Fruit fly (Drosophila melanogaster) whole organism, embryonic: ENCODE measurements around the gene CG44001.
A peak's percentile ranks its signal among the peaks of the same experiment; 100 is the strongest.

ENCODE experiments used
- Atf-2 ChIP-seq: fragments of 200-800 bp; sonication (Bioruptor generic); optimal IDR thresholded peaks from 2 replicates; lab custom pipeline; 2016; ENCODE audit warnings: missing biosample characterization, missing genetic modification characterization
- BtbVII ChIP-seq: fragments of 200-800 bp; sonication (Bioruptor generic); optimal IDR thresholded peaks from 3 replicates; lab custom pipeline; 2017; ENCODE audit warnings: missing biosample characterization, mild to moderate bottlenecking, missing genetic modification characterization
- Bteb2 ChIP-seq: fragments of 200-800 bp; sonication (Bioruptor generic); optimal IDR thresholded peaks from 2 replicates; lab custom pipeline; 2016; ENCODE audit warnings: missing biosample characterization, missing genetic modification characterization
- CG11723 ChIP-seq: fragments of 200-800 bp; sonication (Bioruptor generic); optimal IDR thresholded peaks from 2 replicates; lab custom pipeline; 2017; ENCODE audit warnings: missing biosample characterization, mild to moderate bottlenecking, missing genetic modification characterization
- CG12659 ChIP-seq: fragments of 200-800 bp; sonication (Bioruptor generic); optimal IDR thresholded peaks from 3 replicates; lab custom pipeline; 2017; ENCODE audit warnings: mild to moderate bottlenecking, missing biosample characterization, missing genetic modification reagents, missing genetic modification characterization
- CG12769 ChIP-seq: fragments of 200-800 bp; sonication (Bioruptor generic); optimal IDR thresholded peaks from 2 replicates; lab custom pipeline; 2019; ENCODE audit warnings: missing biosample characterization, mild to moderate bottlenecking, missing genetic modification characterization, moderate library complexity
- CG14860 ChIP-seq: fragments of 200-800 bp; sonication (Bioruptor generic); IDR thresholded peaks from 3 replicates; pipeline ENCODE4 v1.3.6; 2022; ENCODE audit warnings: missing biosample characterization, missing genetic modification characterization; ENCODE audit not compliant: partially characterized antibody
- CG1529 ChIP-seq: fragments of 200-800 bp; sonication (Bioruptor generic); optimal IDR thresholded peaks from 3 replicates; lab custom pipeline; 2018; ENCODE audit warnings: missing biosample characterization, missing genetic modification characterization
- CG2199 ChIP-seq: fragments of 200-800 bp; sonication (Bioruptor generic); IDR thresholded peaks from 3 replicates; pipeline ENCODE4 v1.3.6; 2022; ENCODE audit warnings: missing biosample characterization, missing genetic modification characterization
- CG2678 ChIP-seq: fragments of 200-800 bp; sonication (Bioruptor generic); optimal IDR thresholded peaks from 3 replicates; lab custom pipeline; 2019; ENCODE audit warnings: missing biosample characterization, mild to moderate bottlenecking, missing genetic modification characterization, moderate library complexity
- CG2889 ChIP-seq: fragments of 200-800 bp; sonication (Bioruptor generic); IDR thresholded peaks from 3 replicates; pipeline ENCODE4 v1.3.6; 2022; ENCODE audit warnings: missing biosample characterization, missing genetic modification characterization
- CG31441 ChIP-seq: fragments of 200-800 bp; sonication (Bioruptor generic); IDR thresholded peaks from 2 replicates; pipeline ENCODE4 v1.3.6; 2022; ENCODE audit warnings: missing biosample characterization, missing genetic modification characterization
- CG34224 ChIP-seq: fragments of 200-800 bp; sonication (Bioruptor generic); IDR thresholded peaks from 3 replicates; pipeline ENCODE4 v1.3.6; 2022; ENCODE audit warnings: missing biosample characterization, missing genetic modification characterization; ENCODE audit not compliant: partially characterized antibody
- CG4404 ChIP-seq: fragments of 200-800 bp; sonication (Bioruptor generic); IDR thresholded peaks from 2 replicates; pipeline ENCODE4 v1.3.6; 2022; ENCODE audit warnings: missing biosample characterization, missing genetic modification characterization
- CG4707 ChIP-seq: fragments of 200-800 bp; sonication (Bioruptor generic); optimal IDR thresholded peaks from 2 replicates; lab custom pipeline; 2018; ENCODE audit warnings: missing biosample characterization, mild to moderate bottlenecking, missing genetic modification characterization, moderate library complexity
- CG6791 ChIP-seq: fragments of 200-800 bp; sonication (Bioruptor generic); IDR thresholded peaks from 3 replicates; pipeline ENCODE4 v1.3.6; 2022; ENCODE audit warnings: missing biosample characterization, missing genetic modification characterization; ENCODE audit not compliant: partially characterized antibody
- CG7963 ChIP-seq: fragments of 200-800 bp; sonication (Bioruptor generic); IDR thresholded peaks from 3 replicates; pipeline ENCODE4 v1.3.6; 2022; ENCODE audit warnings: missing biosample characterization, missing genetic modification characterization; ENCODE audit not compliant: partially characterized antibody
- CrebB ChIP-seq: fragments of 200-800 bp; sonication (Bioruptor generic); optimal IDR thresholded peaks from 3 replicates; lab custom pipeline; 2018; ENCODE audit warnings: missing biosample characterization, mild to moderate bottlenecking, missing genetic modification characterization
- D ChIP-seq, 2 experiments: fragments of 200-800 bp in 1 of 2; fragments of >200 bp in 1 of 2; sonication (Bioruptor generic) in 1 of 2; optimal IDR thresholded peaks; 2 replicates in 1 of 2; 3 replicates in 1 of 2; lab custom pipeline; 2017; ENCODE audit warnings: mild to moderate bottlenecking in 1 of 2, missing biosample characterization in 1 of 2, missing genetic modification characterization in 1 of 2, missing genetic modification reagents in 1 of 2
- Dad ChIP-seq: fragments of 200-800 bp; sonication (Bioruptor generic); optimal IDR thresholded peaks from 3 replicates; lab custom pipeline; 2016; ENCODE audit warnings: missing biosample characterization, missing genetic modification characterization
- Dp ChIP-seq: fragments of 200-800 bp; sonication (Bioruptor generic); optimal IDR thresholded peaks from 2 replicates; lab custom pipeline; 2018; ENCODE audit warnings: missing biosample characterization, mild to moderate bottlenecking, missing genetic modification characterization, moderate library complexity
- E2f2 ChIP-seq: fragments of 200-800 bp; sonication (Bioruptor generic); IDR thresholded peaks from 2 replicates; pipeline ENCODE4 v1.3.6; 2022; ENCODE audit warnings: missing biosample characterization, missing genetic modification characterization
- Gsc ChIP-seq: fragments of 200-800 bp; sonication (Bioruptor generic); IDR thresholded peaks from 2 replicates; pipeline ENCODE4 v1.3.6; 2022; ENCODE audit warnings: missing biosample characterization, missing genetic modification characterization
- Med ChIP-seq: fragments of 200-800 bp; sonication (Bioruptor generic); peaks from one replicate; lab custom pipeline; 2016; ENCODE audit warnings: missing biosample characterization, missing genetic modification characterization, mild to moderate bottlenecking, inconsistent platforms, moderate library complexity
- Mes4 ChIP-seq: fragments of 200-800 bp; sonication (Bioruptor generic); optimal IDR thresholded peaks from 2 replicates; lab custom pipeline; 2016; ENCODE audit warnings: missing biosample characterization, missing genetic modification characterization
- Myb ChIP-seq: fragments of 200-800 bp; sonication (Bioruptor generic); optimal IDR thresholded peaks from 2 replicates; lab custom pipeline; 2016; ENCODE audit warnings: missing biosample characterization, missing genetic modification characterization
- NK7.1 ChIP-seq: fragments of 200-800 bp; sonication (Bioruptor generic); optimal IDR thresholded peaks from 3 replicates; lab custom pipeline; 2016; ENCODE audit warnings: missing biosample characterization, missing genetic modification characterization
- Scr ChIP-seq: fragments of 200-800 bp; sonication (Bioruptor generic); IDR thresholded peaks from 2 replicates; pipeline ENCODE4 v1.3.6; 2022; ENCODE audit warnings: missing biosample characterization, missing genetic modification characterization; ENCODE audit not compliant: partially characterized antibody
- Ssrp ChIP-seq: fragments of 200-800 bp; sonication (Bioruptor generic); optimal IDR thresholded peaks from 2 replicates; lab custom pipeline; 2018; ENCODE audit warnings: missing biosample characterization, mild to moderate bottlenecking, missing genetic modification characterization, moderate library complexity
- Stat92E ChIP-seq, 3 experiments: fragments of >200 bp in 2 of 3; fragments of 200-800 bp in 1 of 3; sonication (Bioruptor generic) in 1 of 3; optimal IDR thresholded peaks; 2 replicates each; lab custom pipeline; 2017 to 2019; ENCODE audit warnings: missing biosample characterization in 3 of 3, missing genetic modification characterization in 3 of 3, mild to moderate bottlenecking in 1 of 3, moderate library complexity in 1 of 3
- Usf ChIP-seq: fragments of 200-800 bp; sonication (Bioruptor generic); optimal IDR thresholded peaks from 2 replicates; lab custom pipeline; 2017; ENCODE audit warnings: missing genotype, missing biosample characterization, missing genetic modification characterization
- ap ChIP-seq: fragments of 200-800 bp; sonication (Bioruptor generic); IDR thresholded peaks from 2 replicates; pipeline ENCODE4 v1.3.6; 2022; ENCODE audit warnings: missing biosample characterization, missing genetic modification characterization
- chinmo ChIP-seq: fragments of 200-800 bp; sonication (Bioruptor generic); IDR thresholded peaks from 4 replicates; pipeline ENCODE4 v1.3.6; 2022; ENCODE audit warnings: missing biosample characterization, missing genetic modification characterization; ENCODE audit not compliant: partially characterized antibody
- esg ChIP-seq: fragments of 200-800 bp; sonication (Bioruptor generic); conservative IDR thresholded peaks from 2 replicates; pipeline ENCODE4 v1.3.6; 2022; ENCODE audit warnings: missing biosample characterization, missing genetic modification characterization
- eyg ChIP-seq: fragments of 200-800 bp; sonication (Bioruptor generic); optimal IDR thresholded peaks from 3 replicates; lab custom pipeline; 2016; ENCODE audit warnings: missing biosample characterization, missing genetic modification characterization
- insv ChIP-seq, 2 experiments: fragments of 200-800 bp; sonication (Bioruptor generic); optimal IDR thresholded peaks; 3 replicates each; lab custom pipeline; 2016 to 2018; ENCODE audit warnings: missing biosample characterization in 2 of 2, missing genetic modification characterization in 2 of 2
- jigr1 ChIP-seq: fragments of 200-800 bp; sonication (Bioruptor generic); IDR thresholded peaks from 3 replicates; pipeline ENCODE4 v1.3.6; 2022; ENCODE audit warnings: missing biosample characterization, missing genetic modification characterization
- knrl ChIP-seq: fragments of 200-800 bp; sonication (Bioruptor generic); IDR thresholded peaks from 3 replicates; pipeline ENCODE4 v1.3.6; 2022; ENCODE audit warnings: missing biosample characterization, missing genetic modification characterization; ENCODE audit not compliant: partially characterized antibody
- mld ChIP-seq: fragments of 200-800 bp; sonication (Bioruptor generic); IDR thresholded peaks from 3 replicates; pipeline ENCODE4 v1.3.6; 2022; ENCODE audit warnings: missing biosample characterization, missing genetic modification characterization; ENCODE audit not compliant: partially characterized antibody
- phol ChIP-seq: fragments of 200-800 bp; sonication (Bioruptor generic); optimal IDR thresholded peaks from 3 replicates; lab custom pipeline; 2018; ENCODE audit warnings: missing biosample characterization, mild to moderate bottlenecking, missing genetic modification characterization, moderate library complexity
- prd ChIP-seq, 3 experiments: fragments of >200 bp in 2 of 3; fragments of 200-800 bp in 1 of 3; sonication (Bioruptor generic) in 1 of 3; optimal IDR thresholded peaks in 2 of 3; IDR thresholded peaks in 1 of 3; 2 replicates in 2 of 3; 3 replicates in 1 of 3; pipeline versions ENCODE4 v1.3.6 to Lab custom; 2017 to 2022; ENCODE audit warnings: missing biosample characterization in 1 of 3, missing genetic modification characterization in 1 of 3
- scrt ChIP-seq: fragments of 200-800 bp; sonication (Bioruptor generic); optimal IDR thresholded peaks from 2 replicates; lab custom pipeline; 2018; ENCODE audit warnings: missing biosample characterization, mild to moderate bottlenecking, missing genetic modification characterization, moderate library complexity
- so ChIP-seq: fragments of 200-800 bp; sonication (Bioruptor generic); IDR thresholded peaks from 3 replicates; pipeline ENCODE4 v1.3.6; 2022; ENCODE audit warnings: missing biosample characterization, missing genetic modification characterization
- ssp ChIP-seq: fragments of 200-800 bp; sonication (Bioruptor generic); IDR thresholded peaks from 2 replicates; pipeline ENCODE4 v1.3.6; 2022; ENCODE audit warnings: missing biosample characterization, missing genetic modification characterization
- sug ChIP-seq: fragments of 200-800 bp; optimal IDR thresholded peaks from 2 replicates; lab custom pipeline; 2019; ENCODE audit warnings: missing biosample characterization, mild to moderate bottlenecking, missing genetic modification characterization, moderate library complexity
- tgo ChIP-seq: fragments of 200-800 bp; sonication (Bioruptor generic); IDR thresholded peaks from 3 replicates; pipeline ENCODE4 v1.3.6; 2022; ENCODE audit warnings: missing biosample characterization, missing genetic modification characterization
- usp ChIP-seq: fragments of >200 bp; optimal IDR thresholded peaks from 2 replicates; lab custom pipeline; 2017; ENCODE audit warnings: missing biosample characterization, missing genetic modification characterization
- zen2 ChIP-seq: fragments of 200-800 bp; sonication (Bioruptor generic); IDR thresholded peaks from 3 replicates; pipeline ENCODE4 v1.3.6; 2022; ENCODE audit warnings: missing biosample characterization, missing genetic modification characterization; ENCODE audit not compliant: partially characterized antibody

Gene CG44001

DNA sequence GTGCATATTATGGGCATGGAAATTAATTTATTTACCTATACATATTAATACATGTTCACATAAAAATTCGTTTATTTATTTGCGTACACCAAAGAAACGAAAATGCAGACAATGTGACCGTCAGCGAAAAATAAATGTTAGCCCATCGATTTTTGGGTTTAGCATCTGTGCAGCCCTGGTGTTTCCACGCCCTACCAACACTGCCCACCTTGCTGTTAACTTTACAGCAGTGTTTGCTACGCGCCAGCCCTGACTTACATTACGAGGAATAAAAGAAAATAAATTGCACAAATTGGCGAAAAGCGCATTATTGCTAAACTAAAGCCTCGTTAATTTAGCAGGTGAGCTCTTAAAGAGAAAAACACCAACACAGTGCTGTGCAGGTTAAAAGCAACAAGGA is at the start of gene CG44001, which contains the start of the genes CG33995 and CG44000 (continued):
- TF ChIP-seq tgo (GFP tag; lab: Robert Waterston, UW) (peak; percentile 28; the same call in 2 of the 3 replicates), Bteb2 (GFP tag; lab: Kevin White, UChicago) (peak; percentile 8), ssp (GFP tag; lab: Robert Waterston, UW) (peak; percentile 17; the same call in 1 of the 2 replicates), CG11723 (no peak), Ssrp (no peak), sug (peak; percentile 33), zen2 (no peak), insv (GFP tag; optimal IDR thresholded peaks at IDR 0.05; lab: Kevin White, UChicago) (peak in 1 of 2 experiments; percentile 8), esg (GFP tag; lab: Robert Waterston, UW) (no peak), Med (peak; percentile 96), usp (no peak), chinmo (no peak), BtbVII (GFP tag; lab: Kevin White, UChicago) (no peak), CG2199 (GFP tag; lab: Robert Waterston, UW) (no peak), CG14860 (GFP tag; lab: Robert Waterston, UW) (0 out of 3 replicates have a peak, but pooled peaks have one; percentile 20), knrl (GFP tag; lab: Robert Waterston, UW) (peak; percentile 10; the same call in 1 of the 3 replicates), Usf (GFP tag; lab: Kevin White, UChicago) (no peak), CG4707 (GFP tag; lab: Kevin White, UChicago) (peak; percentile 19), phol (tag; lab: Kevin White, UChicago) (peak; percentile 66), NK7.1 (GFP tag; lab: Kevin White, UChicago) (no peak), Dp (GFP tag; lab: Kevin White, UChicago) (peak; percentile 71), ap (no peak), D (optimal IDR thresholded peaks at IDR 0.05; lab: Kevin White, UChicago) (no peak), D (GFP tag; optimal IDR thresholded peaks at IDR 0.05; lab: Kevin White, UChicago) (no peak), CrebB (tag; lab: Kevin White, UChicago) (peak; percentile 11), CG2678 (tag; lab: Kevin White, UChicago) (peak; percentile 31), eyg (GFP tag; lab: Kevin White, UChicago) (peak; percentile 16), mld (no peak), CG1529 (GFP tag; lab: Kevin White, UChicago) (no peak), Dad (no peak), CG12659 (GFP tag; lab: Kevin White, UChicago) (peak; percentile 94), CG7963 (no peak), Gsc (no peak), CG4404 (GFP tag; lab: Robert Waterston, UW) (no peak), prd (optimal IDR thresholded peaks at IDR 0.05; lab: Kevin White, UChicago) (no peak), prd (GFP tag; IDR thresholded peaks at IDR 0.05; lab: Robert Waterston, UW) (peak; percentile 40; the same call in 1 of the 3 replicates), scrt (no peak), Myb (GFP tag; lab: Kevin White, UChicago) (peak; percentile 78), CG6791 (GFP tag; lab: Robert Waterston, UW) (peak; percentile 30; the same call in 1 of the 3 replicates), E2f2 (peak; percentile 74), CG12769 (peak; percentile 61), CG31441 (GFP tag; lab: Robert Waterston, UW) (no peak; the same call in 1 of the 2 replicates), Mes4 (GFP tag; lab: Kevin White, UChicago) (peak; percentile 11), Atf-2 (GFP tag; lab: Kevin White, UChicago) (no peak), jigr1 (no peak), CG2889 (GFP tag; lab: Robert Waterston, UW) (no peak), CG34224 (GFP tag; lab: Robert Waterston, UW) (0 out of 3 replicates have a peak, but pooled peaks have one; percentile 18), Scr (GFP tag; lab: Robert Waterston, UW) (no peak), Stat92E (GFP tag; optimal IDR thresholded peaks at IDR 0.05; lab: Kevin White, UChicago) (peak in 1 of 3 experiments; percentile 60), so (GFP tag; lab: Robert Waterston, UW) (no peak)
